Worm (Caenorhabditis elegans): Measurements from ENCODE around the gene sap-140.
"Not testable (repeated sequence)": the region's sequence is repeated elsewhere in the genome, so short reads cannot be mapped to it uniquely, and the experiment has no call there.

The sap-140 gene

ce11 chrIII:7499421-7499902, at the start of gene sap-140, which contains the start of gene C07H6.9:
Gene sap-140 (plus strand): TSS chrIII:7499738.
Gene C07H6.9 (minus strand): TSS chrIII:7499471.
- TF ChIP-seq him-1 (tag; optimal IDR thresholded peaks at IDR 0.05) (peak; percentile 24), dao-5 (tag; optimal IDR thresholded peaks at IDR 0.05) (no peak), W03F9.2 (tag; optimal IDR thresholded peaks at IDR 0.05) (peak; percentile 83)

- no peak for TF ChIP-seq him-1 (tag; optimal IDR thresholded peaks at IDR 0.05)
- no peak for TF ChIP-seq W03F9.2 (tag; optimal IDR thresholded peaks at IDR 0.05)
- TF ChIP-seq dao-5 (tag; optimal IDR thresholded peaks at IDR 0.05) = no peak
These were observed 45.8 kb upstream of the sap-140 start, which contains the start of gene alh-12 for ce11 chrIII:7453653-7454124. Gene alh-12 (plus strand): TSS chrIII:7454074.

- TF ChIP-seq dao-5 (tag; optimal IDR thresholded peaks at IDR 0.05) = no peak
- TF ChIP-seq W03F9.2 (tag; optimal IDR thresholded peaks at IDR 0.05) = no peak
- TF ChIP-seq him-1 (tag; optimal IDR thresholded peaks at IDR 0.05) = no peak
These were observed 42.9 kb upstream of the sap-140 start, which contains the start of gene Y69F12A.1 for ce11 chrIII:7456640-7457039. Gene Y69F12A.1 (plus strand): TSS chrIII:7456940.

ce11 chrIII:7458846-7459365, 40.6 kb upstream of the sap-140 start, which contains the start of the genes fipr-19 and fipr-18:
Gene fipr-19 (minus strand): TSS chrIII:7458946.
Gene fipr-18 (plus strand): TSS chrIII:7459315.
- no peak for TF ChIP-seq him-1 (tag; optimal IDR thresholded peaks at IDR 0.05)
- TF ChIP-seq dao-5 (tag; optimal IDR thresholded peaks at IDR 0.05) = no peak
- TF ChIP-seq W03F9.2 (tag; optimal IDR thresholded peaks at IDR 0.05) = no peak

ce11 chrIII:7460018-7460417, 39.5 kb upstream of the sap-140 start, which contains the start of gene mls-1:
Gene mls-1 (plus strand): TSS chrIII:7460341.
- no peak for TF ChIP-seq W03F9.2 (tag; optimal IDR thresholded peaks at IDR 0.05)
- TF ChIP-seq dao-5 (tag; optimal IDR thresholded peaks at IDR 0.05) = no peak
- no peak for TF ChIP-seq him-1 (tag; optimal IDR thresholded peaks at IDR 0.05)

- TF ChIP-seq him-1 (tag; optimal IDR thresholded peaks at IDR 0.05) = no peak
- TF ChIP-seq dao-5 (tag; optimal IDR thresholded peaks at IDR 0.05) = no peak
- TF ChIP-seq W03F9.2 (tag; optimal IDR thresholded peaks at IDR 0.05) = no peak
These were observed 37.2 kb upstream of the sap-140 start, which contains the start of gene fipr-20 for ce11 chrIII:7462295-7462694. Gene fipr-20 (minus strand): TSS chrIII:7462395.

- TF ChIP-seq dao-5 (tag; optimal IDR thresholded peaks at IDR 0.05) (no peak), W03F9.2 (tag; optimal IDR thresholded peaks at IDR 0.05) (no peak), him-1 (tag; optimal IDR thresholded peaks at IDR 0.05) (no peak)
These were observed 36.0 kb upstream of the sap-140 start, which contains the start of gene H14A12.3 for ce11 chrIII:7463438-7464008. Gene H14A12.3 (plus strand): TSS chrIII:7463797.

ce11 chrIII:7465347-7465746, 34.2 kb upstream of the sap-140 start, which contains the start of gene fum-1:
Gene fum-1 (plus strand): TSS chrIII:7465605.
- TF ChIP-seq dao-5 (tag; optimal IDR thresholded peaks at IDR 0.05) = no peak
- TF ChIP-seq him-1 (tag; optimal IDR thresholded peaks at IDR 0.05) = no peak
- TF ChIP-seq W03F9.2 (tag; optimal IDR thresholded peaks at IDR 0.05) = no peak

ce11 chrIII:7468980-7469379, 30.6 kb upstream of the sap-140 start, which contains the start of gene H14A12.5:
Gene H14A12.5 (minus strand): TSS chrIII:7469080.
- TF ChIP-seq him-1, dao-5, W03F9.2 (tag; optimal IDR thresholded peaks at IDR 0.05): not testable (repeated sequence)

ce11 chrIII:7478932-7479331, 20.6 kb upstream of the sap-140 start:
- TF ChIP-seq dao-5 (tag; optimal IDR thresholded peaks at IDR 0.05) = no peak
- no peak for TF ChIP-seq W03F9.2 (tag; optimal IDR thresholded peaks at IDR 0.05)
- TF ChIP-seq him-1 (tag; optimal IDR thresholded peaks at IDR 0.05) = no peak

- TF ChIP-seq dao-5 (tag; optimal IDR thresholded peaks at IDR 0.05) (no peak), W03F9.2 (tag; optimal IDR thresholded peaks at IDR 0.05) (no peak), him-1 (tag; optimal IDR thresholded peaks at IDR 0.05) (no peak)
These were observed 14.8 kb upstream of the sap-140 start for ce11 chrIII:7484765-7485164.

- TF ChIP-seq dao-5 (tag; optimal IDR thresholded peaks at IDR 0.05) (no peak), W03F9.2 (tag; optimal IDR thresholded peaks at IDR 0.05) (no peak), him-1 (tag; optimal IDR thresholded peaks at IDR 0.05) (no peak)
These were observed 11.2 kb upstream of the sap-140 start for ce11 chrIII:7488303-7488702.

ce11 chrIII:7489055-7489534, 10.4 kb upstream of the sap-140 start, which contains the start of gene mup-4:
Gene mup-4 (minus strand): TSS chrIII:7489105.
- no peak for TF ChIP-seq him-1 (tag; optimal IDR thresholded peaks at IDR 0.05)
- TF ChIP-seq dao-5 (tag; optimal IDR thresholded peaks at IDR 0.05) = no peak
- no peak for TF ChIP-seq W03F9.2 (tag; optimal IDR thresholded peaks at IDR 0.05)

- no peak for TF ChIP-seq him-1 (tag; optimal IDR thresholded peaks at IDR 0.05)
- TF ChIP-seq dao-5 (tag; optimal IDR thresholded peaks at IDR 0.05) = no peak
- TF ChIP-seq W03F9.2 (tag; optimal IDR thresholded peaks at IDR 0.05) = no peak
These were observed 9.5 kb upstream of the sap-140 start for ce11 chrIII:7490061-7490460.
